Fruit fly (Drosophila melanogaster) whole organism, prepupa: ENCODE measurements around the gene Graf.

Experiments used
- CG10631 ChIP-seq: fragments of 200-800 bp; sonication (Bioruptor generic); optimal IDR thresholded peaks from 2 replicates; lab custom pipeline; 2016; ENCODE audit warnings: missing biosample characterization, missing genetic modification characterization
- CG11294 ChIP-seq: fragments of 200-800 bp; sonication (Bioruptor generic); IDR thresholded peaks from 2 replicates; pipeline ENCODE4 v1.3.6; 2022; ENCODE audit warnings: missing biosample characterization, missing genetic modification characterization
- CG11762 ChIP-seq: fragments of 200-800 bp; sonication (Bioruptor generic); optimal IDR thresholded peaks from 3 replicates; lab custom pipeline; 2016; ENCODE audit warnings: missing biosample characterization, missing genetic modification characterization; ENCODE audit not compliant: insufficient read depth
- CG15336 ChIP-seq: fragments of 200-800 bp; sonication (Bioruptor generic); IDR thresholded peaks from 2 replicates; pipeline ENCODE4 v1.3.6; 2022; ENCODE audit warnings: missing biosample characterization, missing genetic modification characterization
- CG16779 ChIP-seq: fragments of 200-800 bp; sonication (Bioruptor generic); optimal IDR thresholded peaks from 3 replicates; lab custom pipeline; 2017; ENCODE audit warnings: missing biosample characterization, mild to moderate bottlenecking, missing genetic modification characterization
- CG32006 ChIP-seq: fragments of 200-800 bp; sonication (Bioruptor generic); optimal IDR thresholded peaks from 3 replicates; lab custom pipeline; 2017; ENCODE audit warnings: missing biosample characterization, mild to moderate bottlenecking, missing genetic modification characterization
- CG34406 ChIP-seq: fragments of 200-800 bp; sonication (Bioruptor generic); optimal IDR thresholded peaks from 3 replicates; lab custom pipeline; 2016; ENCODE audit warnings: missing biosample characterization, missing genetic modification characterization
- CG3919 ChIP-seq: fragments of 200-800 bp; sonication (Bioruptor generic); optimal IDR thresholded peaks from 3 replicates; lab custom pipeline; 2016; ENCODE audit warnings: missing biosample characterization, missing genetic modification characterization
- CG6276 ChIP-seq: fragments of 200-800 bp; sonication (Bioruptor generic); optimal IDR thresholded peaks from 2 replicates; lab custom pipeline; 2017; ENCODE audit warnings: missing biosample characterization, mild to moderate bottlenecking, missing genetic modification characterization
- CG6792 ChIP-seq: fragments of 200-800 bp; sonication (Bioruptor generic); optimal IDR thresholded peaks from 3 replicates; lab custom pipeline; 2016; ENCODE audit warnings: missing biosample characterization, missing genetic modification characterization
- CG6854 ChIP-seq: fragments of 200-800 bp; sonication (Bioruptor generic); optimal IDR thresholded peaks from 2 replicates; lab custom pipeline; 2017; ENCODE audit warnings: missing biosample characterization, mild to moderate bottlenecking, missing genetic modification characterization
- CG7368 ChIP-seq: fragments of 200-800 bp; sonication (Bioruptor generic); optimal IDR thresholded peaks from 3 replicates; lab custom pipeline; 2016; ENCODE audit warnings: missing biosample characterization, missing genetic modification characterization
- CG8119 ChIP-seq: fragments of 200-800 bp; sonication (Bioruptor generic); IDR thresholded peaks from 3 replicates; pipeline ENCODE4 v1.3.6; 2022; ENCODE audit warnings: missing biosample characterization, missing genetic modification characterization
- CG9139 ChIP-seq: fragments of 200-800 bp; sonication (Bioruptor generic); optimal IDR thresholded peaks from 3 replicates; lab custom pipeline; 2017; ENCODE audit warnings: missing biosample characterization, mild to moderate bottlenecking, missing genetic modification characterization
- Eip75B ChIP-seq: fragments of 200-800 bp; sonication (Bioruptor generic); optimal IDR thresholded peaks from 3 replicates; lab custom pipeline; 2016; ENCODE audit warnings: missing biosample characterization, missing genetic modification characterization
- Eip93F ChIP-seq: fragments of 200-800 bp; sonication (Bioruptor generic); optimal IDR thresholded peaks from 2 replicates; lab custom pipeline; 2016; ENCODE audit warnings: missing biosample characterization, mild to moderate bottlenecking, missing genetic modification characterization
- Ets21C ChIP-seq: fragments of 200-800 bp; sonication (Bioruptor generic); optimal IDR thresholded peaks from 3 replicates; lab custom pipeline; 2016; ENCODE audit warnings: missing biosample characterization, missing genetic modification characterization
- Gug ChIP-seq: fragments of 200-800 bp; sonication (Bioruptor generic); IDR thresholded peaks from 2 replicates; pipeline ENCODE4 v1.3.6; 2022; ENCODE audit warnings: missing biosample characterization, missing genetic modification characterization
- Hr39 ChIP-seq: fragments of 200-800 bp; sonication (Bioruptor generic); optimal IDR thresholded peaks from 2 replicates; lab custom pipeline; 2016; ENCODE audit warnings: missing biosample characterization, missing genetic modification characterization
- Lpt ChIP-seq: fragments of 200-800 bp; sonication (Bioruptor generic); optimal IDR thresholded peaks from 3 replicates; lab custom pipeline; 2016; ENCODE audit warnings: missing biosample characterization, missing genetic modification characterization
- Met ChIP-seq: fragments of 200-800 bp; sonication (Bioruptor generic); optimal IDR thresholded peaks from 3 replicates; lab custom pipeline; 2016; ENCODE audit warnings: missing biosample characterization, missing genetic modification characterization
- Smox ChIP-seq: fragments of 200-800 bp; sonication (Bioruptor generic); optimal IDR thresholded peaks from 3 replicates; lab custom pipeline; 2016; ENCODE audit warnings: missing biosample characterization, missing genetic modification characterization
- Sox102F ChIP-seq: fragments of 200-800 bp; sonication (Bioruptor generic); optimal IDR thresholded peaks from 2 replicates; lab custom pipeline; 2016; ENCODE audit warnings: missing biosample characterization, mild to moderate bottlenecking, missing genetic modification characterization
- Sox14 ChIP-seq: fragments of 200-800 bp; sonication (Bioruptor generic); optimal IDR thresholded peaks from 3 replicates; lab custom pipeline; 2016; ENCODE audit warnings: missing biosample characterization, missing genetic modification characterization
- Sox15 ChIP-seq: fragments of 200-800 bp; sonication (Bioruptor generic); optimal IDR thresholded peaks from 3 replicates; lab custom pipeline; 2016; ENCODE audit warnings: missing biosample characterization, missing genetic modification characterization
- achi ChIP-seq: fragments of 200-800 bp; sonication (Bioruptor generic); optimal IDR thresholded peaks from 3 replicates; lab custom pipeline; 2016; ENCODE audit warnings: missing biosample characterization, missing genetic modification characterization
- dac ChIP-seq: fragments of 200-800 bp; sonication (Bioruptor generic); optimal IDR thresholded peaks from 2 replicates; lab custom pipeline; 2017; ENCODE audit warnings: missing biosample characterization, mild to moderate bottlenecking, missing genetic modification characterization
- esn ChIP-seq: fragments of 200-800 bp; sonication (Bioruptor generic); optimal IDR thresholded peaks from 2 replicates; lab custom pipeline; 2016; ENCODE audit warnings: missing biosample characterization, mild to moderate bottlenecking, missing genetic modification characterization, moderate library complexity
- net ChIP-seq: fragments of 200-800 bp; sonication (Bioruptor generic); optimal IDR thresholded peaks from 3 replicates; lab custom pipeline; 2016; ENCODE audit warnings: missing biosample characterization, missing genetic modification characterization
- pdm3 ChIP-seq: fragments of 200-800 bp; sonication (Bioruptor generic); optimal IDR thresholded peaks from 3 replicates; lab custom pipeline; 2016; ENCODE audit warnings: missing biosample characterization, missing genetic modification characterization
- ss ChIP-seq, 2 experiments: fragments of 200-800 bp; sonication (Bioruptor generic); optimal IDR thresholded peaks; 2 replicates in 1 of 2; 3 replicates in 1 of 2; lab custom pipeline; 2017 to 2018; ENCODE audit warnings: mild to moderate bottlenecking in 2 of 2, missing biosample characterization in 2 of 2, missing genetic modification characterization in 2 of 2, moderate library complexity in 1 of 2
- svp ChIP-seq: fragments of 200-800 bp; sonication (Bioruptor generic); peaks from one replicate; lab custom pipeline; 2016; ENCODE audit warnings: missing biosample characterization, missing genetic modification characterization
- topi ChIP-seq: fragments of 200-800 bp; sonication (Bioruptor generic); optimal IDR thresholded peaks from 3 replicates; lab custom pipeline; 2016; ENCODE audit warnings: missing biosample characterization, missing genetic modification characterization

Graf gene

DNA sequence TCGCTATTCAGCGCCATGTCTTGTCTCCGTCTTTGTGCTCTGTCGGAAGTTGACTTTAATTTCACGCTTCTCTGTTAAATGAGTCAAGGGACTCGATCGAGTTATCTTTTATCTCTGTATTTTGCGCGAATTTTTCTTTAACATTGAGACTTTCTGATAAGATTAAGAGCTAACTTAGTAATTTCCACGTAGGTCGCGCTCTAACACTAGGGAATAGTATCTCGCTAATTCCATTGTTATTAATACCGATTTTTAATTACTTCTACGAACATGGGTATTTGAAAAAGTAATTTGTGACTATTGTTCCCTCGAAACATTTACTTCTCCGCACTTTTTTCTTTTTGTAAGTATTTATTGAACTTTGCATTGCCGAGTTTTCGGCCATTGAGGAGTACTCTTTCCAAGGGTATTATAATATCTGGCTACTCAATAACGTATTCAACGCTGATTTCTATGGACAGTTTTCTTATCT lies 5.9 kb upstream of the Graf start, which contains the start of gene CG8952:
Gene CG8952, minus strand, starts transcription at position 51 of the 472 bp plus-strand sequence.
- no peak for TF ChIP-seq Gug (GFP tag; lab: Robert Waterston, UW)
- TF ChIP-seq CG10631 (GFP tag; lab: Kevin White, UChicago), result no peak
- TF ChIP-seq achi (GFP tag; lab: Kevin White, UChicago), result no peak
- no peak for TF ChIP-seq CG6854 (GFP tag; lab: Kevin White, UChicago)
- no peak for TF ChIP-seq Smox (GFP tag; lab: Kevin White, UChicago)
- TF ChIP-seq CG6276 (GFP tag; lab: Kevin White, UChicago), result no peak
- TF ChIP-seq Hr39, result no peak
- no peak for TF ChIP-seq CG7368 (GFP tag; lab: Kevin White, UChicago)
- TF ChIP-seq CG11762, result no peak
- no peak for TF ChIP-seq CG8119
- no peak for TF ChIP-seq CG6792 (GFP tag; lab: Kevin White, UChicago)
- no peak for TF ChIP-seq CG16779 (tag; lab: Kevin White, UChicago)
- TF ChIP-seq Eip93F (GFP tag; lab: Kevin White, UChicago), result no peak
- TF ChIP-seq, all 60 proteins: peak for 0

DNA sequence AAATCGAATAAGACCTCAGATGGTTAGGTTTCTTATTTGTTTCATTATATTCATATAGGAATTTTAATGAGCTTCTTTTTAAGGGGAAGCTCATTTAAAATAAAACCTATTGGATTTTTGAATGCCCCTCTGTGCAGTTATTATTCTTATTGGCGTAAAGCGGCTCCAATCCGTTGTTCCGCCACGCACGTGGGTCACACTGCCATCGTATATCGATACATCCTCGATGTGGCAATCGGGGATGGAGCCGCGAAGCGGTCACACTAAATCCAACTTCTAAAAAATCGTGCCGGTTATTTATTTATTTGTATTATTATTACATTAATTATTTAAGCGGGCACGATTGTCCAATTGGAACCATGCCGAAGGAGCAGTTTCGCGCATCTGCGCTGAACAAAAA lies 2.2 kb upstream of the Graf start, which contains the start of gene Polr3A:
Gene Polr3A, plus strand, starts transcription at position 234 of the 400 bp plus-strand sequence.
- TF ChIP-seq CG32006 (no peak), CG11294 (no peak), Smox (GFP tag; lab: Kevin White, UChicago) (no peak), ss (GFP tag; optimal IDR thresholded peaks at IDR 0.05; lab: Kevin White, UChicago) (no peak), esn (no peak), CG11762 (no peak), CG15336 (GFP tag; lab: Robert Waterston, UW) (no peak), CG6792 (GFP tag; lab: Kevin White, UChicago) (no peak), svp (no peak), CG9139 (GFP tag; lab: Kevin White, UChicago) (no peak), Gug (GFP tag; lab: Robert Waterston, UW) (no peak), Sox15 (GFP tag; lab: Kevin White, UChicago) (no peak), dac (GFP tag; lab: Kevin White, UChicago) (no peak)

DNA sequence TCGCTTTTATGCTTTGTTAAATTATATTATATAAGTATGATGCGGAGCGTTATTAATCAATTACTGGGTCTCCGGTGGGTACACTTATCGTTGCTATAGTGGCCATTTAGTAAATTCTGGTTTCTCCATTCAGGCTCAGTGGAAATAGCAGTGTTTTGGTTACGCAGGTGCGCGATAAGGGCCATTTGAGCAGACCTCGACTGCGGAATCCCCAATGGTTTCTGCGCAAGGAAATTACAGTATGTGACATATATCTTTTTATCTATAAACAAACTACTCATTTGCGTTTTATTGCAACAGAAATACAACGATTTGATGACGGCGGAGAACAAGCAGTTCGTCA lies 736 bp upstream of the Graf start:
- TF ChIP-seq topi (GFP tag; lab: Kevin White, UChicago), result no peak
- TF ChIP-seq Sox14 (GFP tag; lab: Kevin White, UChicago), result no peak
- no peak for TF ChIP-seq net (GFP tag; lab: Kevin White, UChicago)
- TF ChIP-seq CG3919 (GFP tag; lab: Kevin White, UChicago), result no peak
- TF ChIP-seq CG10631 (GFP tag; lab: Kevin White, UChicago), result no peak
- TF ChIP-seq Smox (GFP tag; lab: Kevin White, UChicago), result no peak
- no peak for TF ChIP-seq Lpt (GFP tag; lab: Kevin White, UChicago)
- TF ChIP-seq Hr39, result no peak
- no peak for TF ChIP-seq CG32006
- no peak for TF ChIP-seq CG6276 (GFP tag; lab: Kevin White, UChicago)
- no peak for TF ChIP-seq Ets21C (GFP tag; lab: Kevin White, UChicago)
- TF ChIP-seq CG34406, result no peak
- no peak for TF ChIP-seq CG16779 (tag; lab: Kevin White, UChicago)
- TF ChIP-seq svp, result no peak
- no peak for TF ChIP-seq Eip75B

DNA sequence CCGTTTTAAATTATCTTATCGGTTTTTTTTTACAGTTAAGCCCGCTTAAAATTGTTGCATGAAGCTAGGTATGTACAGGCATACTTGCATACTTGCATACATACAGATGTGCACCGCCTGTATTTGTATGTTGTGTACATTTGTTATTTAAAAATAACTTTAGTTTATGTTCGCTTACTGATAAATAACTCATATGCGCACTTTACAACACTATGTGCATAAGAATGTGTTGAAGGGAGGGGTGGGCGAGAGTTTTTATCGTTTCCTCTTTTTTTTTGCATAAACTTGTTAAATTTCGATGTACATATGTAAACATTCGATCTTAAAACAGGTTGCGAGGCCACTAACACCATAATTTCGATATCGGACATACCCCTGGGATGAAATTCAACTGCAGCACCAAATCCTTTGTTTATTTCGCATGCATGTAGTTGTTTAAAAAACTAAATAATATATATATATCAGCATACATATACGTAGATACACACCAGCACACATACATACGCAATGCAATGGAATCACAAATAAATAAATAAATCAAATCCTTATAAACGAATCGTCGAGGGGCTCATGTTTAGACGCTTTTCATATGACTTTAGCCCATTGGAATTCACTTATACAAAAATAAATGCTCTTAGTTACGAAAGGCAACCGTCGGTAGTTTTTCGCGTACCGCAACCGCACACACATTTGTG lies 634 bp downstream of the Graf start:
- TF ChIP-seq Met (GFP tag; lab: Kevin White, UChicago), result no peak
- TF ChIP-seq pdm3 (GFP tag; lab: Kevin White, UChicago), result no peak
- no peak for TF ChIP-seq CG11294
- TF ChIP-seq CG7368 (GFP tag; lab: Kevin White, UChicago), result no peak
- no peak for TF ChIP-seq Eip75B
- no peak for TF ChIP-seq Sox102F
- no peak for TF ChIP-seq CG32006
